Fruit fly (Drosophila melanogaster) whole organism, prepupa: ENCODE measurements around the gene Rpn7.

Source experiments
- CG10631 ChIP-seq: fragments of 200-800 bp; sonication (Bioruptor generic); optimal IDR thresholded peaks from 2 replicates; lab custom pipeline; 2016; ENCODE audit warnings: missing biosample characterization, missing genetic modification characterization
- CG10669 ChIP-seq: fragments of 200-800 bp; sonication (Bioruptor generic); optimal IDR thresholded peaks from 3 replicates; lab custom pipeline; 2018; ENCODE audit warnings: missing biosample characterization, mild to moderate bottlenecking, missing genetic modification characterization, moderate library complexity
- CG11762 ChIP-seq: fragments of 200-800 bp; sonication (Bioruptor generic); optimal IDR thresholded peaks from 3 replicates; lab custom pipeline; 2016; ENCODE audit warnings: missing biosample characterization, missing genetic modification characterization; ENCODE audit not compliant: insufficient read depth
- CG11902 ChIP-seq: fragments of 200-800 bp; sonication (Bioruptor generic); optimal IDR thresholded peaks from 3 replicates; lab custom pipeline; 2016; ENCODE audit warnings: missing biosample characterization, missing genetic modification characterization
- CG15336 ChIP-seq: fragments of 200-800 bp; sonication (Bioruptor generic); IDR thresholded peaks from 2 replicates; pipeline ENCODE4 v1.3.6; 2022; ENCODE audit warnings: missing biosample characterization, missing genetic modification characterization
- CG1621 ChIP-seq: fragments of 200-800 bp; sonication (Bioruptor generic); optimal IDR thresholded peaks from 3 replicates; lab custom pipeline; 2018; ENCODE audit warnings: missing biosample characterization, mild to moderate bottlenecking, missing genetic modification characterization
- CG16779 ChIP-seq: fragments of 200-800 bp; sonication (Bioruptor generic); optimal IDR thresholded peaks from 3 replicates; lab custom pipeline; 2017; ENCODE audit warnings: missing biosample characterization, mild to moderate bottlenecking, missing genetic modification characterization
- CG3032 ChIP-seq: fragments of 200-800 bp; optimal IDR thresholded peaks from 2 replicates; lab custom pipeline; 2019; ENCODE audit warnings: missing biosample characterization, mild to moderate bottlenecking, missing genetic modification characterization, moderate library complexity
- CG31627 ChIP-seq: fragments of 200-800 bp; sonication (Bioruptor generic); optimal IDR thresholded peaks from 3 replicates; lab custom pipeline; 2016; ENCODE audit warnings: missing biosample characterization, missing genetic modification characterization
- CG34406 ChIP-seq: fragments of 200-800 bp; sonication (Bioruptor generic); optimal IDR thresholded peaks from 3 replicates; lab custom pipeline; 2016; ENCODE audit warnings: missing biosample characterization, missing genetic modification characterization
- CG3919 ChIP-seq: fragments of 200-800 bp; sonication (Bioruptor generic); optimal IDR thresholded peaks from 3 replicates; lab custom pipeline; 2016; ENCODE audit warnings: missing biosample characterization, missing genetic modification characterization
- CG4318 ChIP-seq: fragments of 200-800 bp; sonication (Bioruptor generic); optimal IDR thresholded peaks from 3 replicates; lab custom pipeline; 2017; ENCODE audit warnings: missing biosample characterization, mild to moderate bottlenecking, missing genetic modification characterization
- CG6163 ChIP-seq: fragments of 200-800 bp; sonication (Bioruptor generic); IDR thresholded peaks from 3 replicates; pipeline ENCODE4 v1.3.6; 2022; ENCODE audit warnings: missing biosample characterization, missing genetic modification characterization
- CG6792 ChIP-seq: fragments of 200-800 bp; sonication (Bioruptor generic); optimal IDR thresholded peaks from 3 replicates; lab custom pipeline; 2016; ENCODE audit warnings: missing biosample characterization, missing genetic modification characterization
- CG7368 ChIP-seq: fragments of 200-800 bp; sonication (Bioruptor generic); optimal IDR thresholded peaks from 3 replicates; lab custom pipeline; 2016; ENCODE audit warnings: missing biosample characterization, missing genetic modification characterization
- CG8119 ChIP-seq: fragments of 200-800 bp; sonication (Bioruptor generic); IDR thresholded peaks from 3 replicates; pipeline ENCODE4 v1.3.6; 2022; ENCODE audit warnings: missing biosample characterization, missing genetic modification characterization
- CG9139 ChIP-seq: fragments of 200-800 bp; sonication (Bioruptor generic); optimal IDR thresholded peaks from 3 replicates; lab custom pipeline; 2017; ENCODE audit warnings: missing biosample characterization, mild to moderate bottlenecking, missing genetic modification characterization
- Eip75B ChIP-seq: fragments of 200-800 bp; sonication (Bioruptor generic); optimal IDR thresholded peaks from 3 replicates; lab custom pipeline; 2016; ENCODE audit warnings: missing biosample characterization, missing genetic modification characterization
- Eip78C ChIP-seq: fragments of 200-800 bp; sonication (Bioruptor generic); peaks from one replicate; lab custom pipeline; 2016; ENCODE audit warnings: missing biosample characterization, missing genetic modification characterization
- Ets21C ChIP-seq: fragments of 200-800 bp; sonication (Bioruptor generic); optimal IDR thresholded peaks from 3 replicates; lab custom pipeline; 2016; ENCODE audit warnings: missing biosample characterization, missing genetic modification characterization
- Gug ChIP-seq: fragments of 200-800 bp; sonication (Bioruptor generic); IDR thresholded peaks from 2 replicates; pipeline ENCODE4 v1.3.6; 2022; ENCODE audit warnings: missing biosample characterization, missing genetic modification characterization
- Hr38 ChIP-seq: sonication (Bioruptor generic); optimal IDR thresholded peaks from 2 replicates; lab custom pipeline; 2016; ENCODE audit warnings: missing biosample characterization, missing genetic modification characterization
- Hr39 ChIP-seq: fragments of 200-800 bp; sonication (Bioruptor generic); optimal IDR thresholded peaks from 2 replicates; lab custom pipeline; 2016; ENCODE audit warnings: missing biosample characterization, missing genetic modification characterization
- Hr4 ChIP-seq: fragments of 200-800 bp; sonication (Bioruptor generic); optimal IDR thresholded peaks from 3 replicates; lab custom pipeline; 2016; ENCODE audit warnings: missing biosample characterization, missing genetic modification characterization
- OdsH ChIP-seq: fragments of 200-800 bp; sonication (Bioruptor generic); optimal IDR thresholded peaks from 3 replicates; lab custom pipeline; 2016; ENCODE audit warnings: missing biosample characterization, missing genetic modification characterization
- Smox ChIP-seq: fragments of 200-800 bp; sonication (Bioruptor generic); optimal IDR thresholded peaks from 3 replicates; lab custom pipeline; 2016; ENCODE audit warnings: missing biosample characterization, missing genetic modification characterization
- Sox15 ChIP-seq: fragments of 200-800 bp; sonication (Bioruptor generic); optimal IDR thresholded peaks from 3 replicates; lab custom pipeline; 2016; ENCODE audit warnings: missing biosample characterization, missing genetic modification characterization
- acj6 ChIP-seq: fragments of 200-800 bp; sonication (Bioruptor generic); optimal IDR thresholded peaks from 3 replicates; lab custom pipeline; 2016; ENCODE audit warnings: missing biosample characterization, missing genetic modification characterization
- cyc ChIP-seq: fragments of 200-800 bp; sonication (Bioruptor generic); optimal IDR thresholded peaks from 3 replicates; lab custom pipeline; 2016; ENCODE audit warnings: missing biosample characterization, missing genetic modification characterization
- dac ChIP-seq: fragments of 200-800 bp; sonication (Bioruptor generic); optimal IDR thresholded peaks from 2 replicates; lab custom pipeline; 2017; ENCODE audit warnings: missing biosample characterization, mild to moderate bottlenecking, missing genetic modification characterization
- dsx ChIP-seq: fragments of 200-800 bp; optimal IDR thresholded peaks from 3 replicates; lab custom pipeline; 2019; ENCODE audit warnings: missing biosample characterization, mild to moderate bottlenecking, missing genetic modification characterization, moderate library complexity; ENCODE audit not compliant: poor library complexity, severe bottlenecking
- fd85E ChIP-seq: fragments of 200-800 bp; sonication (Bioruptor generic); optimal IDR thresholded peaks from 3 replicates; lab custom pipeline; 2016; ENCODE audit warnings: missing biosample characterization, missing genetic modification characterization
- fkh ChIP-seq: fragments of 200-800 bp; sonication (Bioruptor generic); optimal IDR thresholded peaks from 3 replicates; lab custom pipeline; 2017; ENCODE audit warnings: missing biosample characterization, mild to moderate bottlenecking, missing genetic modification characterization, moderate library complexity
- lz ChIP-seq: fragments of 200-800 bp; sonication (Bioruptor generic); optimal IDR thresholded peaks from 3 replicates; lab custom pipeline; 2016; ENCODE audit warnings: missing biosample characterization, missing genetic modification characterization
- net ChIP-seq: fragments of 200-800 bp; sonication (Bioruptor generic); optimal IDR thresholded peaks from 3 replicates; lab custom pipeline; 2016; ENCODE audit warnings: missing biosample characterization, missing genetic modification characterization
- pdm3 ChIP-seq: fragments of 200-800 bp; sonication (Bioruptor generic); optimal IDR thresholded peaks from 3 replicates; lab custom pipeline; 2016; ENCODE audit warnings: missing biosample characterization, missing genetic modification characterization
- spab ChIP-seq: fragments of 200-800 bp; sonication (Bioruptor generic); optimal IDR thresholded peaks from 2 replicates; lab custom pipeline; 2017; ENCODE audit warnings: missing biosample characterization, mild to moderate bottlenecking, missing genetic modification characterization, missing genetic modification reagents
- svp ChIP-seq: fragments of 200-800 bp; sonication (Bioruptor generic); peaks from one replicate; lab custom pipeline; 2016; ENCODE audit warnings: missing biosample characterization, missing genetic modification characterization
- topi ChIP-seq: fragments of 200-800 bp; sonication (Bioruptor generic); optimal IDR thresholded peaks from 3 replicates; lab custom pipeline; 2016; ENCODE audit warnings: missing biosample characterization, missing genetic modification characterization
- vri ChIP-seq: fragments of 200-800 bp; sonication (Bioruptor generic); optimal IDR thresholded peaks from 3 replicates; lab custom pipeline; 2016; ENCODE audit warnings: missing biosample characterization, mild to moderate bottlenecking, missing genetic modification characterization

The Rpn7 gene

DNA sequence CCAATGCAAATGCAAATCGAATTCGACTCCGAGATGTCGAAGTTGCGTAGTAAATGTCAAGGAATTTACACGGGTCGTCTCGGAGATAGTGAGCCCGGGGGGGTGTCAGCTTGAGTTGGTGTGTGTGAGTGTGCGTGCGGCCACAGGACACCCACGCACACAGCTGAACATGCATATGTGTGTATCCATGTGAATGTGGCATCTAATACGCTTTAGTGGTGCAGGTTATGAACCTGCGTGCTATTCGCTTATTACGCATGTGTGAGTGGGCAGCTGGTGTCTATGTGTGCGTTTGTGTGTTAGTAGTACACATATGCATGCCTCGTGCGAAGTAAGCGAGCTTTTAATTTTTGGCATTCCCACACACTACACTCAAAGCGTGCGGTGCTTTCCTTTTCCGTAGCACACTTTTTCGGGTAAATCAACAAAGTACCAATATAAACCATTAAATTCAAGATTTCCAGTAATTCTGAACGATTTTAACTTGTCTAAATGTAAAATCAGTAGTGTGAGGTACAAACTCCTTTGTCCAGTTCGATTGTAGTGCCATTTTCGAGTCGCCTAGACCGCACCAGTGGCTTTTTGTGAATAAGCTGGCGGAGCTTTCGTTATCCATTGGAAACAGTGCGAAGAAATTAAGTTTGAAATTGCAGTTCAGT lies 7.1 kb upstream of the Rpn7 start (continued):
- TF ChIP-seq Sox15 (GFP tag; lab: Kevin White, UChicago): peak; percentile 43
- peak; percentile 86 for TF ChIP-seq Eip78C (GFP tag; lab: Kevin White, UChicago)
- TF ChIP-seq CG3919: peak; percentile 67
- peak; percentile 39 for TF ChIP-seq Ets21C (GFP tag; lab: Kevin White, UChicago)
- peak; percentile 66 for TF ChIP-seq CG6792
- TF ChIP-seq lz (GFP tag; lab: Kevin White, UChicago): peak; percentile 72
- no peak for TF ChIP-seq dsx (GFP tag; lab: Kevin White, UChicago)
- TF ChIP-seq OdsH (GFP tag; lab: Kevin White, UChicago): no peak
- TF ChIP-seq CG1621: no peak
- no peak for TF ChIP-seq CG9139 (GFP tag; lab: Kevin White, UChicago)
- TF ChIP-seq topi (GFP tag; lab: Kevin White, UChicago): peak; percentile 65
- peak; percentile 79 for TF ChIP-seq CG8119 (GFP tag; lab: Robert Waterston, UW)
- TF ChIP-seq CG6163 (GFP tag; lab: Robert Waterston, UW): peak; percentile 77
- no peak for TF ChIP-seq acj6 (GFP tag; lab: Kevin White, UChicago)
- peak; percentile 66 for TF ChIP-seq CG7368 (GFP tag; lab: Kevin White, UChicago)

- TF ChIP-seq svp (GFP tag; lab: Kevin White, UChicago): peak; percentile 67
- TF ChIP-seq vri: peak; percentile 43
- no peak for TF ChIP-seq topi (GFP tag; lab: Kevin White, UChicago)
These were observed 6.2 kb upstream of the Rpn7 start, which contains the start of the genes CG5377 and Nrx-1 for dm6 chr3R:22467939-22468571. Gene CG5377, minus strand, starts transcription at chr3R:22468157. Gene Nrx-1, plus strand, starts transcription at chr3R:22468512.

DNA sequence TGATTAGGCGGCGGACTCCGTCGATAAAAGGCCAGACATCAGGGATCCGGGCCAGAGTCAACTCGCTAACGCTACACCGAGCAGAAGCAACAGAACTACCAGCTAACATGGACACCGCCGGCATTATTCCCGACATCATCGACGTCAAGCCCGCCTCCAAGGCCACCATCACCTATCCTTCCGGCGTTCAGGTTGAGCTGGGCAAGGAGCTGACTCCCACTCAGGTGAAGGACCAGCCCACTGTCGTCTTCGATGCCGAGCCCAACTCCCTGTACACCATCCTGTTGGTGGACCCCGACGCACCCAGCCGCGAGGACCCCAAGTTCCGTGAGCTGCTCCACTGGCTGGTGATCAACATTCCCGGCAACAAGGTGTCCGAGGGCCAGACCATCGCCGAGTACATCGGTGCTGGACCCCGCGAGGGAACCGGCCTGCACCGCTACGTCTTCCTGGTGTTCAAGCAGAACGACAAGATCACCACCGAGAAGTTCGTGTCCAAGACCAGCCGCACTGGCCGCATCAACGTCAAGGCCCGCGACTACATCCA lies 4.2 kb upstream of the Rpn7 start, which contains the start of gene Pebp1:
TSS of gene Pebp1 (plus strand) at position 51 of the 547 bp plus-strand sequence.
- no peak for TF ChIP-seq cyc (GFP tag; lab: Kevin White, UChicago)
- no peak for TF ChIP-seq Eip75B (GFP tag; lab: Kevin White, UChicago)
- TF ChIP-seq CG10669 (GFP tag; lab: Kevin White, UChicago): no peak
- TF ChIP-seq CG10631 (GFP tag; lab: Kevin White, UChicago): no peak
- no peak for TF ChIP-seq Sox15 (GFP tag; lab: Kevin White, UChicago)
- no peak for TF ChIP-seq pdm3
- no peak for TF ChIP-seq Eip78C (GFP tag; lab: Kevin White, UChicago)
- no peak for TF ChIP-seq CG4318 (GFP tag; lab: Kevin White, UChicago)
- TF ChIP-seq vri: no peak
- no peak for TF ChIP-seq CG11762 (GFP tag; lab: Kevin White, UChicago)
- TF ChIP-seq fd85E (GFP tag; lab: Kevin White, UChicago): no peak
- no peak for TF ChIP-seq Gug
- no peak for TF ChIP-seq topi (GFP tag; lab: Kevin White, UChicago)
- no peak for TF ChIP-seq dac (GFP tag; lab: Kevin White, UChicago)
- no peak for TF ChIP-seq CG11902
- TF ChIP-seq CG31627: no peak
- no peak for TF ChIP-seq CG16779
- no peak for TF ChIP-seq CG6792

DNA sequence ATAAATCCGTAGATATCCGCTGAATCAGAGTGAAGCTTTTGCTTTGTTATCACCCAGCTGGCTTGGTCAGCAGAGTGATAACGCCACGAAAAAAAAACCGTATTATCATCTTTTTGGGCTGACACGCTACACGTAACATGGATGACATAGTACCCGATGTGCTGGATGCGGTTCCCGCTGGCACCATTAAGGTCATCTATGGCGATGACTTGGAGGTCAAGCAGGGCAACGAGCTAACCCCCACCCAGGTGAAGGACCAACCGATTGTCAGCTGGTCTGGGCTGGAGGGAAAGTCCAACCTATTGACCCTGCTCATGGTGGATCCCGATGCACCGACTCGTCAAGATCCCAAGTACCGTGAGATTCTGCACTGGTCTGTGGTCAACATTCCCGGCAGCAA lies 3.3 kb upstream of the Rpn7 start:
- TF ChIP-seq CG9139 (GFP tag; lab: Kevin White, UChicago) (no peak), Hr38 (GFP tag; lab: Kevin White, UChicago) (no peak), CG1621 (no peak), fkh (no peak), Hr39 (GFP tag; lab: Kevin White, UChicago) (no peak), fd85E (GFP tag; lab: Kevin White, UChicago) (no peak), spab (GFP tag; lab: Kevin White, UChicago) (no peak), CG34406 (GFP tag; lab: Kevin White, UChicago) (no peak), Hr4 (no peak), CG15336 (no peak), vri (peak; percentile 32), CG11762 (GFP tag; lab: Kevin White, UChicago) (no peak), svp (GFP tag; lab: Kevin White, UChicago) (peak; percentile 97), net (no peak), Smox (no peak), CG3032 (tag; lab: Kevin White, UChicago) (no peak), lz (GFP tag; lab: Kevin White, UChicago) (no peak)
